Fruit fly (Drosophila melanogaster): Measurements from ENCODE around the gene bc10.

The bc10 gene

dm6 chr3L:5610582-5610981 lies 45.6 kb downstream of the bc10 start:
- peak; percentile 34 for TF ChIP-seq Dif (GFP tag; optimal IDR thresholded peaks at IDR 0.05; ENCODE audit: partially characterized antibody)
- no peak for TF ChIP-seq h (GFP tag; optimal IDR thresholded peaks at IDR 0.05)

- TF ChIP-seq brk (GFP tag; optimal IDR thresholded peaks at IDR 0.05), result peak; percentile 90
- peak; percentile 68 for TF ChIP-seq Jra (GFP tag; optimal IDR thresholded peaks at IDR 0.05)
- TF ChIP-seq GATAd (GFP tag; optimal IDR thresholded peaks at IDR 0.05), result peak; percentile 21
- TF ChIP-seq usp (GFP tag; optimal IDR thresholded peaks at IDR 0.05), result no peak
- TF ChIP-seq Hnf4 (GFP tag; optimal IDR thresholded peaks at IDR 0.05), result peak; percentile 84
- peak; percentile 91 for TF ChIP-seq h (GFP tag; optimal IDR thresholded peaks at IDR 0.05)
- peak in 1 of 2 experiments; percentile 88 for TF ChIP-seq foxo (GFP tag; optimal IDR thresholded peaks at IDR 0.05)
- TF ChIP-seq CG9705 (GFP tag; optimal IDR thresholded peaks at IDR 0.05), result peak; percentile 82
- peak; percentile 85 for TF ChIP-seq rgr (GFP tag; optimal IDR thresholded peaks at IDR 0.05)
- TF ChIP-seq HLH106 (tag; optimal IDR thresholded peaks at IDR 0.05), result peak; percentile 94
- TF ChIP-seq tai (GFP tag; optimal IDR thresholded peaks at IDR 0.05), result peak; percentile 67
- TF ChIP-seq ey (GFP tag; optimal IDR thresholded peaks at IDR 0.05), result peak; percentile 88
- peak; percentile 82 for TF ChIP-seq dmrt93B (GFP tag; optimal IDR thresholded peaks at IDR 0.05)
- peak; percentile 96 for TF ChIP-seq Sp1 (GFP tag; optimal IDR thresholded peaks at IDR 0.05)
- TF ChIP-seq psq (GFP tag; optimal IDR thresholded peaks at IDR 0.05), result peak; percentile 91
- TF ChIP-seq woc (GFP tag; optimal IDR thresholded peaks at IDR 0.05), result peak; percentile 84
- TF ChIP-seq Hr83 (GFP tag; optimal IDR thresholded peaks at IDR 0.05; ENCODE audit: poor library complexity, severe bottlenecking), result no peak
- TF ChIP-seq Vsx2 (GFP tag; optimal IDR thresholded peaks at IDR 0.05; ENCODE audit: partially characterized antibody), result no peak
- no peak for TF ChIP-seq N (GFP tag; optimal IDR thresholded peaks at IDR 0.05)
- TF ChIP-seq Dif (GFP tag; optimal IDR thresholded peaks at IDR 0.05; ENCODE audit: partially characterized antibody), result no peak
- peak; percentile 80 for TF ChIP-seq sage (GFP tag; optimal IDR thresholded peaks at IDR 0.05)
- TF ChIP-seq CG32264 (GFP tag; optimal IDR thresholded peaks at IDR 0.05), result peak; percentile 77
- TF ChIP-seq Rel (GFP tag; optimal IDR thresholded peaks at IDR 0.05), result peak; percentile 84
- peak; percentile 71 for TF ChIP-seq Rel (tag; optimal IDR thresholded peaks at IDR 0.05)
- no peak for TF ChIP-seq Hr78 (GFP tag; optimal IDR thresholded peaks at IDR 0.05)
- TF ChIP-seq fru (GFP tag; optimal IDR thresholded peaks at IDR 0.05), result peak; percentile 93
- TF ChIP-seq lola (GFP tag; optimal IDR thresholded peaks at IDR 0.05), result no peak
- TF ChIP-seq sv (GFP tag; optimal IDR thresholded peaks at IDR 0.05), result peak; percentile 33
- TF ChIP-seq pan (optimal IDR thresholded peaks at IDR 0.05), result no peak
- peak in 1 of 2 experiments; percentile 27 for TF ChIP-seq dl (GFP tag; optimal IDR thresholded peaks at IDR 0.05; ENCODE audit: insufficient read depth in 1 of 2, partially characterized antibody in 2 of 2)
- peak; percentile 90 for TF ChIP-seq br (GFP tag; optimal IDR thresholded peaks at IDR 0.05)
- peak; percentile 60 for TF ChIP-seq CrebA (GFP tag; optimal IDR thresholded peaks at IDR 0.05; ENCODE audit: borderline replicate concordance)
- TF ChIP-seq dsf (GFP tag; optimal IDR thresholded peaks at IDR 0.05; ENCODE audit: borderline replicate concordance), result peak; percentile 18
- TF ChIP-seq OdsH (GFP tag; optimal IDR thresholded peaks at IDR 0.05), result peak; percentile 91
- no peak for TF ChIP-seq Mio (GFP tag; optimal IDR thresholded peaks at IDR 0.05)
- no peak for TF ChIP-seq Dfd (GFP tag; optimal IDR thresholded peaks at IDR 0.05)
- no peak for TF ChIP-seq jim (GFP tag; optimal IDR thresholded peaks at IDR 0.05)
Observed at dm6 chr3L:5611732-5612250, 46.8 kb downstream of the bc10 start.

dm6 chr3L:5615744-5616143 lies 50.7 kb downstream of the bc10 start:
- peak; percentile 20 for TF ChIP-seq psq (GFP tag; optimal IDR thresholded peaks at IDR 0.05)
- no peak for TF ChIP-seq pan (optimal IDR thresholded peaks at IDR 0.05)

Measured in whole organism, wandering third instar larva.